Worm (Caenorhabditis elegans) whole organism, young adult: ENCODE results near the gene Y55B1AR.2.

Source experiments
- B0336.3 ChIP-seq: fragments of 200-800 bp; sonication (Bioruptor generic); IDR thresholded peaks from 2 replicates; pipeline ENCODE4 v1.3.6; 2022; ENCODE audit warnings: missing genetic modification characterization, missing compliant biosample characterization
- F10E7.11 ChIP-seq: sonication (generic microtip); optimal IDR thresholded peaks from 2 replicates; lab custom pipeline; 2017; ENCODE audit warnings: mild to moderate bottlenecking, missing genetic modification characterization, moderate library complexity, missing compliant biosample characterization
- F22D6.2 ChIP-seq: sonication (generic microtip); optimal IDR thresholded peaks from 2 replicates; lab custom pipeline; 2016; ENCODE audit warnings: mild to moderate bottlenecking, missing genetic modification characterization, missing compliant biosample characterization
- F23B12.7 ChIP-seq: sonication (generic microtip); optimal IDR thresholded peaks from 2 replicates; lab custom pipeline; 2017; ENCODE audit warnings: missing genetic modification characterization, mild to moderate bottlenecking, missing compliant biosample characterization, antibody characterized with exemption, moderate library complexity; ENCODE audit not compliant: insufficient read depth
- F33H1.4 ChIP-seq: fragments of 200-800 bp; sonication (Bioruptor generic); IDR thresholded peaks from 2 replicates; pipeline ENCODE4 v1.3.6; 2022; ENCODE audit warnings: missing genetic modification reagents, missing genetic modification characterization, missing compliant biosample characterization
- F52B5.7 ChIP-seq: sonication (generic microtip); optimal IDR thresholded peaks from 2 replicates; lab custom pipeline; 2016; ENCODE audit warnings: mild to moderate bottlenecking, missing genetic modification characterization, missing compliant biosample characterization
- K11D2.4 ChIP-seq: fragments of 200-800 bp; sonication (Bioruptor generic); IDR thresholded peaks from 2 replicates; pipeline ENCODE4 v1.3.6; 2022; ENCODE audit warnings: missing genetic modification reagents, missing genetic modification characterization, missing compliant biosample characterization
- T26A5.8 ChIP-seq: sonication (generic microtip); optimal IDR thresholded peaks from 2 replicates; lab custom pipeline; 2016; ENCODE audit warnings: missing genetic modification characterization, missing compliant biosample characterization
- Y53G8AR.9 ChIP-seq: fragments of 200-800 bp; sonication (Bioruptor generic); conservative IDR thresholded peaks from 2 replicates; pipeline ENCODE4 v1.3.6; 2022; ENCODE audit warnings: missing genetic modification reagents, missing genetic modification characterization, missing compliant biosample characterization
- Y79H2A.3 ChIP-seq: fragments of 200-800 bp; sonication (Bioruptor generic); conservative IDR thresholded peaks from 2 replicates; pipeline ENCODE4 v1.3.6; 2022; ENCODE audit warnings: missing genetic modification reagents, missing genetic modification characterization, missing compliant biosample characterization
- athp-1 ChIP-seq: sonication (generic microtip); optimal IDR thresholded peaks from 2 replicates; lab custom pipeline; 2017; ENCODE audit warnings: mild to moderate bottlenecking, missing genetic modification characterization, missing compliant biosample characterization
- attf-5 ChIP-seq: fragments of 200-800 bp; sonication (Bioruptor generic); optimal IDR thresholded peaks from 2 replicates; lab custom pipeline; 2018; ENCODE audit warnings: mild to moderate bottlenecking, missing genetic modification characterization, missing compliant biosample characterization
- ceh-91 ChIP-seq: fragments of 200-800 bp; sonication (Bioruptor generic); IDR thresholded peaks from 2 replicates; pipeline ENCODE4 v1.3.6; 2022; ENCODE audit warnings: missing genetic modification reagents, missing genetic modification characterization, missing compliant biosample characterization
- egl-18 ChIP-seq: fragments of 200-800 bp; sonication (Bioruptor generic); IDR thresholded peaks from 2 replicates; pipeline ENCODE4 v1.3.6; 2022; ENCODE audit warnings: missing genetic modification reagents, missing genetic modification characterization, missing compliant biosample characterization
- ekl-4 ChIP-seq: fragments of 200-800 bp; sonication (Bioruptor generic); IDR thresholded peaks from 2 replicates; pipeline ENCODE4 v1.3.6; 2022; ENCODE audit warnings: missing genetic modification reagents, missing genetic modification characterization, missing compliant biosample characterization
- ets-4 ChIP-seq: fragments of 200-800 bp; sonication (Bioruptor generic); optimal IDR thresholded peaks from 2 replicates; lab custom pipeline; 2018; ENCODE audit warnings: mild to moderate bottlenecking, missing genetic modification characterization, missing compliant biosample characterization
- hlh-12 ChIP-seq: sonication (generic microtip); optimal IDR thresholded peaks from 2 replicates; lab custom pipeline; 2016; ENCODE audit warnings: missing genetic modification characterization, missing compliant biosample characterization
- hmg-20 ChIP-seq: fragments of 200-800 bp; sonication (Bioruptor generic); IDR thresholded peaks from 2 replicates; pipeline ENCODE4 v1.3.6; 2022; ENCODE audit warnings: missing genetic modification reagents, missing genetic modification characterization, missing compliant biosample characterization
- hsf-1 ChIP-seq: fragments of 200-800 bp; sonication (Bioruptor generic); IDR thresholded peaks from 2 replicates; pipeline ENCODE4 v1.3.6; 2022; ENCODE audit warnings: missing genetic modification reagents, missing genetic modification characterization, missing compliant biosample characterization
- let-526 ChIP-seq: fragments of 200-800 bp; sonication (Bioruptor generic); IDR thresholded peaks from 2 replicates; pipeline ENCODE4 v1.3.6; 2022; ENCODE audit warnings: missing genetic modification reagents, missing genetic modification characterization, missing compliant biosample characterization
- let-607 ChIP-seq, 2 experiments: fragments of 200-800 bp in 1 of 2; sonication (Bioruptor generic) in 1 of 2; sonication (generic microtip) in 1 of 2; optimal IDR thresholded peaks; 2 replicates each; lab custom pipeline; 2016 to 2018; ENCODE audit warnings: mild to moderate bottlenecking in 2 of 2, missing compliant biosample characterization in 2 of 2, missing genetic modification characterization in 2 of 2, moderate library complexity in 2 of 2, missing genotype in 1 of 2
- lin-26 ChIP-seq: fragments of 200-800 bp; sonication (Bioruptor generic); IDR thresholded peaks from 2 replicates; pipeline ENCODE4 v1.3.6; 2022; ENCODE audit warnings: missing genetic modification reagents, missing genetic modification characterization, missing compliant biosample characterization
- lin-40 ChIP-seq: sonication (generic microtip); optimal IDR thresholded peaks from 2 replicates; lab custom pipeline; 2016; ENCODE audit warnings: missing genetic modification characterization, mild to moderate bottlenecking, missing compliant biosample characterization, missing genotype, missing genetic modification reagents
- lir-1 ChIP-seq: fragments of 200-800 bp; sonication (Bioruptor generic); conservative IDR thresholded peaks from 2 replicates; pipeline ENCODE4 v1.3.6; 2022; ENCODE audit warnings: missing genetic modification reagents, missing genetic modification characterization, missing compliant biosample characterization
- lsl-1 ChIP-seq: fragments of 200-800 bp; sonication (Bioruptor generic); optimal IDR thresholded peaks from 2 replicates; lab custom pipeline; 2018; ENCODE audit warnings: mild to moderate bottlenecking, missing genetic modification characterization, moderate library complexity, missing compliant biosample characterization
- lsy-27 ChIP-seq: sonication (generic microtip); optimal IDR thresholded peaks from 2 replicates; lab custom pipeline; 2017; ENCODE audit warnings: missing genetic modification characterization, mild to moderate bottlenecking, missing compliant biosample characterization, antibody characterized with exemption, missing genotype, borderline replicate concordance; ENCODE audit not compliant: insufficient read depth
- madf-10 ChIP-seq: sonication (generic microtip); optimal IDR thresholded peaks from 2 replicates; lab custom pipeline; 2016; ENCODE audit warnings: mild to moderate bottlenecking, missing genetic modification characterization, missing compliant biosample characterization
- mcd-1 ChIP-seq: fragments of 200-800 bp; sonication (Bioruptor generic); IDR thresholded peaks from 2 replicates; pipeline ENCODE4 v1.3.6; 2022; ENCODE audit warnings: missing genetic modification reagents, missing genetic modification characterization, missing compliant biosample characterization
- mes-4 ChIP-seq: sonication (generic microtip); optimal IDR thresholded peaks from 2 replicates; lab custom pipeline; 2016; ENCODE audit warnings: missing genotype, missing genetic modification characterization, missing compliant biosample characterization
- nfyb-1 ChIP-seq: fragments of 200-800 bp; sonication (Bioruptor generic); IDR thresholded peaks from 2 replicates; pipeline ENCODE4 v1.3.6; 2022; ENCODE audit warnings: missing genetic modification reagents, missing genetic modification characterization, missing compliant biosample characterization
- nhr-120 ChIP-seq: fragments of 200-800 bp; sonication (Bioruptor generic); IDR thresholded peaks from 2 replicates; pipeline ENCODE4 v1.3.6; 2022; ENCODE audit warnings: missing genetic modification characterization, missing compliant biosample characterization
- nhr-80 ChIP-seq: sonication (generic microtip); optimal IDR thresholded peaks from 2 replicates; lab custom pipeline; 2016; ENCODE audit warnings: missing genetic modification characterization, missing compliant biosample characterization
- nhr-90 ChIP-seq: sonication (generic microtip); optimal IDR thresholded peaks from 2 replicates; lab custom pipeline; 2016; ENCODE audit warnings: missing genotype, mild to moderate bottlenecking, missing genetic modification characterization, missing compliant biosample characterization
- pha-4 ChIP-seq: fragments of 150-350 bp; sonication (generic microtip); optimal IDR thresholded peaks from 2 replicates; lab custom pipeline; 2014; ENCODE audit warnings: missing biosample characterization, missing genetic modification reagents, missing genetic modification characterization
- snpc-1.1 ChIP-seq: sonication (generic microtip); optimal IDR thresholded peaks from 2 replicates; lab custom pipeline; 2017; ENCODE audit warnings: missing genetic modification characterization, mild to moderate bottlenecking, missing compliant biosample characterization, antibody characterized with exemption, moderate library complexity, missing genotype, missing genetic modification reagents; ENCODE audit not compliant: insufficient read depth
- tbp1 ChIP-seq: fragments of 200-800 bp; sonication (Bioruptor generic); optimal IDR thresholded peaks from 2 replicates; lab custom pipeline; 2018; ENCODE audit warnings: mild to moderate bottlenecking, missing genetic modification characterization, missing compliant biosample characterization
- tbx-9 ChIP-seq: sonication (generic microtip); optimal IDR thresholded peaks from 2 replicates; lab custom pipeline; 2016; ENCODE audit warnings: borderline replicate concordance, missing genetic modification characterization, inconsistent platforms, missing compliant biosample characterization
- tlf-1 ChIP-seq: fragments of 200-800 bp; sonication (Bioruptor generic); optimal IDR thresholded peaks from 2 replicates; lab custom pipeline; 2018; ENCODE audit warnings: mild to moderate bottlenecking, missing genetic modification characterization, missing compliant biosample characterization
- unc-130 ChIP-seq: sonication (generic microtip); optimal IDR thresholded peaks from 2 replicates; lab custom pipeline; 2016; ENCODE audit warnings: missing genetic modification reagents, missing genetic modification characterization, missing compliant biosample characterization
- zfh-2 ChIP-seq: fragments of 200-800 bp; sonication (Bioruptor generic); conservative IDR thresholded peaks from 2 replicates; pipeline ENCODE4 v1.3.6; 2022; ENCODE audit warnings: missing genetic modification reagents, missing genetic modification characterization, missing compliant biosample characterization
- ztf-25 ChIP-seq: fragments of 200-800 bp; sonication (Bioruptor generic); IDR thresholded peaks from 2 replicates; pipeline ENCODE4 v1.3.6; 2022; ENCODE audit warnings: missing genetic modification reagents, missing genetic modification characterization, missing compliant biosample characterization
- ztf-28 ChIP-seq: fragments of 200-800 bp; sonication (Bioruptor generic); IDR thresholded peaks from 2 replicates; pipeline ENCODE4 v1.3.6; 2022; ENCODE audit warnings: missing genetic modification reagents, missing genetic modification characterization, missing compliant biosample characterization
- ztf-3 ChIP-seq: fragments of 200-800 bp; sonication (Bioruptor generic); optimal IDR thresholded peaks from 2 replicates; lab custom pipeline; 2018; ENCODE audit warnings: mild to moderate bottlenecking, missing genetic modification characterization, missing compliant biosample characterization

Y55B1AR.2 gene

DNA sequence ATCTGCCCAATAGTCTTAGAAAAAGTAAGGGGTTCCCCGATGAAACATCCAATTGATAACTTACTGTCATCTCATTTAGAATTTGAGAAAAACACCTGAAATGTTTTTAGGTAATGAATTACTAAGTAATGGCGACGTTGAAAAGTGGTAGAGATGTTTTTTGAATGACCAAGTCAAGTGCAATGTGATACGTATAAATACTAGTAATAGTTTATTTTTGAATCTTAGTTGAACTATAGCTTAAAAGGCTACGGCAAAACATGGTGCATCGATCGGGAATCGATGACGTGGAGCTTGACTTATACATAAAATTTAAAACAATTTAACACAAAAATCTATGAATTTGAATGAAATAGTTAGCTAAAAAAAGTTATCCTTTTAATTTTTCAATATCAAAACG, 11.0 kb upstream of the Y55B1AR.2 start, which contains the start of gene best-17:
best-17 (minus strand) TSS at position 101 of the 400 bp plus-strand sequence.
- TF ChIP-seq tlf-1 (GFP tag; lab: Kevin White, UChicago) (no peak), ztf-28 (GFP tag; lab: Robert Waterston, UW) (no peak), nhr-120 (no peak), hlh-12 (tag; lab: Kevin White, UChicago) (no peak), Y79H2A.3 (no peak), nfyb-1 (GFP tag; lab: Robert Waterston, UW) (no peak), lin-26 (no peak), tbx-9 (no peak), unc-130 (GFP tag; lab: Kevin White, UChicago) (no peak), lir-1 (GFP tag; lab: Robert Waterston, UW) (no peak), ztf-3 (no peak), ceh-91 (GFP tag; lab: Robert Waterston, UW) (no peak)

ce11 chrIII:605415-606054, 6.9 kb upstream of the Y55B1AR.2 start, which contains the start of the genes Y55B1AR.4 and ttr-7:
Gene Y55B1AR.4 (minus strand): TSS chrIII:605515.
Gene ttr-7 (plus strand): TSS chrIII:606004.
- no peak for TF ChIP-seq unc-130 (GFP tag; lab: Kevin White, UChicago)
- TF ChIP-seq hmg-20 (GFP tag; lab: Robert Waterston, UW): no peak
- no peak for TF ChIP-seq egl-18
- no peak for TF ChIP-seq lsl-1 (GFP tag; lab: Kevin White, UChicago)
- no peak for TF ChIP-seq mes-4 (tag; lab: Kevin White, UChicago)
- TF ChIP-seq F52B5.7 (tag; lab: Kevin White, UChicago): no peak
- no peak for TF ChIP-seq lin-40 (tag; lab: Kevin White, UChicago)
- no peak for TF ChIP-seq madf-10 (tag; lab: Kevin White, UChicago)

DNA sequence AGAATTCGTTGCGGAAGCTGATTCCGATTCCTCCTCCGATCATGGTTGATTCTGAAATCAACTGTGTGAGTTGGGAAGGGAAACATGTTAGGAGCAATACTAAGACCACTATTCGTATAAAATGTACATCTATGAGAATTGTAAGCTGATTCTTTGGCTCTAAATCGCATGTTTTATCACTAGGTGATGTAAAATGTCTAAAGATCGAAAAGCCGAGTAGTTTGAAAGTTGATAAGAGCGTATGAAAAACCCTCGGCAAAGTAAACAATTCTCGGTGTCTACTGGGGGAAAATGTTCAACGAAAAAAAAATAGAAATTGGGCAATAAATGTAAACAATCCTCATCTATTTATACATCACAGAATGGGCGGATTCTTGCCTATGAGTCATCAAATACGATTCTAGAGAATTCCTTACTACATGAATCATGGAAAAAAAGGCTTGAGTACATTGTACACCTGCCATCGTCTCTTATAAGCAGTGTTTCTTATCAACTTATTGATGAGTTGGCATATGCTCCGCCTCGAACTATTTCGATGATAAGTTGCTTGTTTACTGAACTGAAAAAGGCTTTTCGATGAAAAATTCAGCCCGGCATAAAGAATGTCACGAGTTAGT, 1.8 kb upstream of the Y55B1AR.2 start, which contains the start of gene lec-6:
lec-6 (minus strand) TSS at position 51 of the 617 bp plus-strand sequence.
- no peak for TF ChIP-seq ekl-4 (GFP tag; lab: Robert Waterston, UW)
- 0 out of 2 replicates have a peak, but pooled peaks have one; percentile 16 for TF ChIP-seq let-526 (GFP tag; lab: Robert Waterston, UW)
- TF ChIP-seq ztf-25 (GFP tag; lab: Robert Waterston, UW): no peak
- TF ChIP-seq hlh-12 (tag; lab: Kevin White, UChicago): no peak
- TF ChIP-seq athp-1 (tag; lab: Kevin White, UChicago): no peak
- no peak for TF ChIP-seq ceh-91 (GFP tag; lab: Robert Waterston, UW)
- no peak for TF ChIP-seq snpc-1.1 (tag; lab: Kevin White, UChicago)
- TF ChIP-seq F33H1.4 (GFP tag; lab: Robert Waterston, UW): no peak
- TF ChIP-seq mcd-1: no peak
- peak; percentile 49 for TF ChIP-seq nhr-90 (tag; lab: Kevin White, UChicago)
- no peak for TF ChIP-seq B0336.3 (GFP tag; lab: Robert Waterston, UW)
- TF ChIP-seq Y53G8AR.9 (GFP tag; lab: Robert Waterston, UW): no peak
- peak; percentile 29 for TF ChIP-seq pha-4 (tag; lab: Kevin White, UChicago)
- TF ChIP-seq lsy-27 (tag; lab: Kevin White, UChicago): no peak
- TF ChIP-seq lin-26: no peak
- TF ChIP-seq ets-4 (GFP tag; lab: Kevin White, UChicago): peak; percentile 70
- TF ChIP-seq nhr-80: peak; percentile 93
- no peak for TF ChIP-seq K11D2.4 (GFP tag; lab: Robert Waterston, UW)
- TF ChIP-seq lin-40 (tag; lab: Kevin White, UChicago): peak; percentile 14
- TF ChIP-seq let-607 (tag; optimal IDR thresholded peaks at IDR 0.05; lab: Kevin White, UChicago): peak; percentile 92 to 96
- TF ChIP-seq hsf-1 (GFP tag; lab: Robert Waterston, UW): 0 out of 2 replicates have a peak, but pooled peaks have one; percentile 8
- no peak for TF ChIP-seq attf-5 (GFP tag; lab: Kevin White, UChicago)
- TF ChIP-seq F23B12.7 (tag; lab: Kevin White, UChicago): peak; percentile 35
- no peak for TF ChIP-seq F52B5.7 (tag; lab: Kevin White, UChicago)
- no peak for TF ChIP-seq lsl-1 (GFP tag; lab: Kevin White, UChicago)
- TF ChIP-seq F22D6.2 (tag; lab: Kevin White, UChicago): no peak
- TF ChIP-seq T26A5.8: no peak
- TF ChIP-seq zfh-2 (GFP tag; lab: Robert Waterston, UW): no peak
- TF ChIP-seq tbp1: peak; percentile 27
- TF ChIP-seq F10E7.11 (tag; lab: Kevin White, UChicago): no peak
